Worm (Caenorhabditis elegans) whole organism, late embryonic: ENCODE results near the gene acox-3.
A peak's percentile ranks its signal among the peaks of the same experiment; 100 is the strongest.

Experiments used
- C38D4.7 ChIP-seq: fragments of 200-800 bp; sonication (Bioruptor generic); optimal IDR thresholded peaks from 2 replicates; lab custom pipeline; 2018; ENCODE audit warnings: mild to moderate bottlenecking, missing genetic modification characterization, moderate library complexity, missing compliant biosample characterization
- F13H6.1 ChIP-seq: sonication (generic microtip); optimal IDR thresholded peaks from 2 replicates; lab custom pipeline; 2016; ENCODE audit warnings: missing genetic modification characterization, missing compliant biosample characterization
- K02D7.2 ChIP-seq: sonication (generic microtip); optimal IDR thresholded peaks from 2 replicates; lab custom pipeline; 2017; ENCODE audit warnings: mild to moderate bottlenecking, missing genetic modification characterization, missing compliant biosample characterization
- K09A11.1 ChIP-seq: sonication (generic microtip); optimal IDR thresholded peaks from 2 replicates; lab custom pipeline; 2017; ENCODE audit warnings: antibody characterized with exemption, mild to moderate bottlenecking, missing genetic modification characterization, missing compliant biosample characterization; ENCODE audit not compliant: insufficient read depth
- T23F11.4 ChIP-seq: fragments of 200-800 bp; sonication (Bioruptor generic); optimal IDR thresholded peaks from 2 replicates; lab custom pipeline; 2018; ENCODE audit warnings: mild to moderate bottlenecking, missing genetic modification characterization, missing compliant biosample characterization
- Y22D7AL.16 ChIP-seq: sonication (generic microtip); optimal IDR thresholded peaks from 2 replicates; lab custom pipeline; 2016; ENCODE audit warnings: missing genetic modification characterization, missing compliant biosample characterization
- ahr-1 ChIP-seq: sonication (generic microtip); optimal IDR thresholded peaks from 2 replicates; lab custom pipeline; 2016; ENCODE audit warnings: missing genetic modification characterization, missing compliant biosample characterization
- ama-1 ChIP-seq: fragments of 150-350 bp; optimal IDR thresholded peaks from 2 replicates; lab custom pipeline; 2014
- ceh-14 ChIP-seq: sonication (generic microtip); optimal IDR thresholded peaks from 2 replicates; lab custom pipeline; 2016; ENCODE audit warnings: missing genotype, missing genetic modification characterization, missing compliant biosample characterization
- ceh-18 ChIP-seq: sonication (generic microtip); optimal IDR thresholded peaks from 2 replicates; lab custom pipeline; 2016; ENCODE audit warnings: missing genetic modification characterization, missing compliant biosample characterization
- ceh-2 ChIP-seq: sonication (generic microtip); optimal IDR thresholded peaks from 2 replicates; lab custom pipeline; 2016; ENCODE audit warnings: missing genotype, missing genetic modification characterization, missing compliant biosample characterization
- ceh-22 ChIP-seq: sonication (generic microtip); optimal IDR thresholded peaks from 2 replicates; lab custom pipeline; 2017; ENCODE audit warnings: missing biosample characterization, missing genetic modification characterization
- ceh-30 ChIP-seq: fragments of 150-350 bp; optimal IDR thresholded peaks from 2 replicates; lab custom pipeline; 2014; ENCODE audit warnings: missing biosample characterization, missing genetic modification characterization
- ceh-31 ChIP-seq: sonication (generic microtip); optimal IDR thresholded peaks from 2 replicates; lab custom pipeline; 2016; ENCODE audit warnings: missing genetic modification characterization, missing compliant biosample characterization
- ceh-34 ChIP-seq: sonication (generic microtip); optimal IDR thresholded peaks from 2 replicates; lab custom pipeline; 2016; ENCODE audit warnings: mild to moderate bottlenecking, missing genetic modification characterization, missing compliant biosample characterization
- ceh-45 ChIP-seq: fragments of 200-800 bp; sonication (Bioruptor generic); IDR thresholded peaks from 2 replicates; pipeline ENCODE4 v1.3.6; 2022; ENCODE audit warnings: missing genetic modification reagents, missing genetic modification characterization, missing compliant biosample characterization
- ceh-48 ChIP-seq: sonication (generic microtip); optimal IDR thresholded peaks from 2 replicates; lab custom pipeline; 2016; ENCODE audit warnings: missing genetic modification characterization, inconsistent platforms, missing compliant biosample characterization
- ceh-6 ChIP-seq: fragments of 200-800 bp; sonication (Bioruptor generic); optimal IDR thresholded peaks from 2 replicates; lab custom pipeline; 2018; ENCODE audit warnings: mild to moderate bottlenecking, missing genetic modification characterization, missing compliant biosample characterization
- ceh-9 ChIP-seq: sonication (generic microtip); optimal IDR thresholded peaks from 2 replicates; lab custom pipeline; 2016; ENCODE audit warnings: mild to moderate bottlenecking, missing genetic modification characterization, inconsistent platforms, missing compliant biosample characterization
- che-1 ChIP-seq: sonication (generic microtip); optimal IDR thresholded peaks from 2 replicates; lab custom pipeline; 2016; ENCODE audit warnings: mild to moderate bottlenecking, missing genetic modification characterization, missing compliant biosample characterization
- dmd-4 ChIP-seq: sonication (generic microtip); optimal IDR thresholded peaks from 2 replicates; lab custom pipeline; 2016; ENCODE audit warnings: borderline replicate concordance, missing genetic modification characterization, missing compliant biosample characterization
- dve-1 ChIP-seq: sonication (generic microtip); optimal IDR thresholded peaks from 2 replicates; lab custom pipeline; 2017; ENCODE audit warnings: antibody characterized with exemption, mild to moderate bottlenecking, missing genetic modification characterization, missing compliant biosample characterization
- elt-2 ChIP-seq: sonication (generic microtip); optimal IDR thresholded peaks from 2 replicates; lab custom pipeline; 2016; ENCODE audit warnings: missing genetic modification reagents, missing genetic modification characterization, missing compliant biosample characterization
- elt-4 ChIP-seq: sonication (generic microtip); optimal IDR thresholded peaks from 2 replicates; lab custom pipeline; 2016; ENCODE audit warnings: missing genetic modification characterization, missing compliant biosample characterization
- ets-4 ChIP-seq: sonication (generic microtip); optimal IDR thresholded peaks from 2 replicates; lab custom pipeline; 2016; ENCODE audit warnings: missing genetic modification characterization, missing compliant biosample characterization
- eyg-1 ChIP-seq: sonication (generic microtip); optimal IDR thresholded peaks from 2 replicates; lab custom pipeline; 2016; ENCODE audit warnings: missing genotype, missing genetic modification characterization, missing compliant biosample characterization
- fkh-10 ChIP-seq: fragments of 150-350 bp; optimal IDR thresholded peaks from 2 replicates; lab custom pipeline; 2014; ENCODE audit warnings: missing biosample characterization, missing genetic modification reagents, missing genetic modification characterization
- hlh-13 ChIP-seq: fragments of 200-800 bp; sonication (Bioruptor generic); optimal IDR thresholded peaks from 2 replicates; lab custom pipeline; 2018; ENCODE audit warnings: mild to moderate bottlenecking, missing genetic modification characterization, missing compliant biosample characterization
- hlh-30 ChIP-seq: sonication (generic microtip); optimal IDR thresholded peaks from 2 replicates; lab custom pipeline; 2017; ENCODE audit warnings: antibody characterized with exemption, missing genetic modification characterization, missing compliant biosample characterization; ENCODE audit not compliant: insufficient read depth
- hlh-8 ChIP-seq: sonication (generic microtip); optimal IDR thresholded peaks from 2 replicates; lab custom pipeline; 2016; ENCODE audit warnings: missing genotype, missing genetic modification characterization, missing compliant biosample characterization
- lim-6 ChIP-seq: sonication (generic microtip); optimal IDR thresholded peaks from 2 replicates; lab custom pipeline; 2016; ENCODE audit warnings: missing genetic modification characterization, missing compliant biosample characterization
- lin-11 ChIP-seq: fragments of 200-800 bp; sonication (Bioruptor generic); optimal IDR thresholded peaks from 2 replicates; lab custom pipeline; 2018; ENCODE audit warnings: mild to moderate bottlenecking, missing genetic modification characterization, missing compliant biosample characterization
- madf-2 ChIP-seq: sonication (generic microtip); optimal IDR thresholded peaks from 2 replicates; lab custom pipeline; 2017; ENCODE audit warnings: missing genetic modification characterization, missing compliant biosample characterization
- mec-3 ChIP-seq: sonication (generic microtip); optimal IDR thresholded peaks from 2 replicates; lab custom pipeline; 2016; ENCODE audit warnings: borderline replicate concordance, missing genetic modification characterization, missing compliant biosample characterization
- nhr-11 ChIP-seq: fragments of 150-350 bp; optimal IDR thresholded peaks from 2 replicates; lab custom pipeline; 2014; ENCODE audit warnings: missing biosample characterization, missing genetic modification characterization
- nhr-232 ChIP-seq: sonication (generic microtip); optimal IDR thresholded peaks from 2 replicates; lab custom pipeline; 2016; ENCODE audit warnings: missing genetic modification characterization, missing compliant biosample characterization
- npax-4 ChIP-seq: sonication (generic microtip); optimal IDR thresholded peaks from 2 replicates; lab custom pipeline; 2016; ENCODE audit warnings: missing genetic modification characterization, missing compliant biosample characterization
- odd-2 ChIP-seq: sonication (generic microtip); optimal IDR thresholded peaks from 2 replicates; lab custom pipeline; 2017; ENCODE audit warnings: antibody characterized with exemption, mild to moderate bottlenecking, missing genetic modification characterization, missing compliant biosample characterization
- pat-9 ChIP-seq: fragments of 200-800 bp; sonication (Bioruptor generic); optimal IDR thresholded peaks from 2 replicates; lab custom pipeline; 2018; ENCODE audit warnings: mild to moderate bottlenecking, missing genetic modification characterization, moderate library complexity, missing compliant biosample characterization
- pha-2 ChIP-seq: sonication (generic microtip); optimal IDR thresholded peaks from 2 replicates; lab custom pipeline; 2017; ENCODE audit warnings: mild to moderate bottlenecking, missing genetic modification characterization, missing compliant biosample characterization
- pha-4 ChIP-seq: fragments of 150-350 bp; optimal IDR thresholded peaks from 2 replicates; lab custom pipeline; 2018; ENCODE audit warnings: missing biosample characterization, missing genetic modification reagents, missing genetic modification characterization
- pqm-1 ChIP-seq: sonication (generic microtip); optimal IDR thresholded peaks from 2 replicates; lab custom pipeline; 2016; ENCODE audit warnings: missing genetic modification characterization, missing compliant biosample characterization
- pros-1 ChIP-seq: fragments of 150-350 bp; optimal IDR thresholded peaks from 2 replicates; lab custom pipeline; 2014; ENCODE audit warnings: missing biosample characterization, missing genetic modification reagents, missing genetic modification characterization
- rnt-1 ChIP-seq: sonication (generic microtip); optimal IDR thresholded peaks from 2 replicates; lab custom pipeline; 2016; ENCODE audit warnings: missing genetic modification characterization, missing compliant biosample characterization
- sdc-2 ChIP-seq: sonication (generic microtip); optimal IDR thresholded peaks from 2 replicates; lab custom pipeline; 2016; ENCODE audit warnings: missing genotype, missing genetic modification characterization, missing compliant biosample characterization
- sox-2 ChIP-seq: fragments of 200-800 bp; sonication (Bioruptor generic); IDR thresholded peaks from 2 replicates; pipeline ENCODE4 v1.3.6; 2022; ENCODE audit warnings: missing genetic modification reagents, missing genetic modification characterization, missing compliant biosample characterization
- ttx-3 ChIP-seq: sonication (generic microtip); optimal IDR thresholded peaks from 2 replicates; lab custom pipeline; 2016; ENCODE audit warnings: missing genetic modification reagents, missing genetic modification characterization, missing compliant biosample characterization
- unc-3 ChIP-seq, 2 experiments: fragments of 200-800 bp in 1 of 2; sonication (Bioruptor generic) in 1 of 2; sonication (generic microtip) in 1 of 2; conservative IDR thresholded peaks in 1 of 2; optimal IDR thresholded peaks in 1 of 2; 2 replicates each; pipeline versions ENCODE4 v1.3.6 to Lab custom; 2016 to 2022; ENCODE audit warnings: missing compliant biosample characterization in 2 of 2, missing genetic modification characterization in 2 of 2, missing genetic modification reagents in 1 of 2
- unc-42 ChIP-seq: sonication (generic microtip); optimal IDR thresholded peaks from 2 replicates; lab custom pipeline; 2016; ENCODE audit warnings: missing genotype, missing genetic modification characterization, missing compliant biosample characterization
- unc-55 ChIP-seq: sonication (generic microtip); optimal IDR thresholded peaks from 2 replicates; lab custom pipeline; 2017; ENCODE audit warnings: missing biosample characterization, missing genetic modification reagents, missing genetic modification characterization
- unc-86 ChIP-seq: sonication (generic microtip); optimal IDR thresholded peaks from 2 replicates; lab custom pipeline; 2016; ENCODE audit warnings: missing genetic modification characterization, missing compliant biosample characterization
- zip-5 ChIP-seq: sonication (generic microtip); optimal IDR thresholded peaks from 2 replicates; lab custom pipeline; 2016; ENCODE audit warnings: missing genetic modification characterization, missing compliant biosample characterization
- ztf-16 ChIP-seq: sonication (generic microtip); optimal IDR thresholded peaks from 2 replicates; lab custom pipeline; 2017; ENCODE audit warnings: missing genetic modification characterization, missing compliant biosample characterization

The acox-3 gene

ce11 chrIV:6206294-6206776 is 42.0 kb downstream of the acox-3 start, which contains the start of gene C49A9.10:
Gene C49A9.10, minus strand, starts transcription at chrIV:6206344.
- TF ChIP-seq ahr-1 (peak; percentile 37), hlh-30 (no peak), che-1 (tag; lab: Kevin White, UChicago) (no peak), pha-4 (tag; lab: Kevin White, UChicago) (no peak), pqm-1 (tag; lab: Kevin White, UChicago) (peak; percentile 45), elt-4 (tag; lab: Kevin White, UChicago) (no peak), mec-3 (tag; lab: Kevin White, UChicago) (peak; percentile 87), odd-2 (tag; lab: Kevin White, UChicago) (no peak), madf-2 (tag; lab: Kevin White, UChicago) (peak; percentile 15), ceh-31 (tag; lab: Kevin White, UChicago) (peak; percentile 96), K02D7.2 (tag; lab: Kevin White, UChicago) (no peak), pha-2 (tag; lab: Kevin White, UChicago) (peak; percentile 28), ceh-6 (GFP tag; lab: Kevin White, UChicago) (no peak), ztf-16 (tag; lab: Kevin White, UChicago) (peak; percentile 22), ceh-22 (tag; lab: Kevin White, UChicago) (no peak), elt-2 (tag; lab: Kevin White, UChicago) (peak; percentile 77), fkh-10 (GFP tag; lab: Kevin White, UChicago) (no peak), ceh-48 (tag; lab: Kevin White, UChicago) (no peak), nhr-232 (no peak), unc-42 (tag; lab: Kevin White, UChicago) (peak; percentile 40), ama-1 (no peak), ceh-45 (0 out of 2 replicates have a peak, but pooled peaks have one; percentile 35), ttx-3 (no peak), nhr-11 (no peak), hlh-13 (GFP tag; lab: Kevin White, UChicago) (no peak), pros-1 (tag; lab: Kevin White, UChicago) (no peak), ceh-34 (peak; percentile 61), unc-55 (GFP tag; lab: Kevin White, UChicago) (no peak), F13H6.1 (peak; percentile 60), sox-2 (GFP tag; lab: Robert Waterston, UW) (no peak), rnt-1 (peak; percentile 68), lin-11 (no peak), hlh-8 (tag; lab: Kevin White, UChicago) (peak; percentile 90), dmd-4 (tag; lab: Kevin White, UChicago) (no peak), ceh-14 (peak; percentile 69), C38D4.7 (GFP tag; lab: Kevin White, UChicago) (no peak), lim-6 (tag; lab: Kevin White, UChicago) (peak; percentile 67), ceh-18 (tag; lab: Kevin White, UChicago) (no peak), npax-4 (no peak), zip-5 (peak; percentile 69), K09A11.1 (tag; lab: Kevin White, UChicago) (no peak), pat-9 (no peak), Y22D7AL.16 (tag; lab: Kevin White, UChicago) (no peak), unc-86 (tag; lab: Kevin White, UChicago) (peak; percentile 50), ets-4 (tag; lab: Kevin White, UChicago) (peak; percentile 91), sdc-2 (tag; lab: Kevin White, UChicago) (peak; percentile 64), ceh-9 (tag; lab: Kevin White, UChicago) (no peak), ceh-30 (no peak), unc-3 (GFP tag; conservative IDR thresholded peaks at IDR 0.05; lab: Robert Waterston, UW) (peak; percentile 73), unc-3 (tag; optimal IDR thresholded peaks at IDR 0.05; lab: Kevin White, UChicago) (no peak), T23F11.4 (GFP tag; lab: Kevin White, UChicago) (no peak), ceh-2 (tag; lab: Kevin White, UChicago) (peak; percentile 91), eyg-1 (no peak), dve-1 (tag; lab: Kevin White, UChicago) (no peak)
